Fruit fly (Drosophila melanogaster): ENCODE results near the gene CG34129.

The CG34129 gene

DNA sequence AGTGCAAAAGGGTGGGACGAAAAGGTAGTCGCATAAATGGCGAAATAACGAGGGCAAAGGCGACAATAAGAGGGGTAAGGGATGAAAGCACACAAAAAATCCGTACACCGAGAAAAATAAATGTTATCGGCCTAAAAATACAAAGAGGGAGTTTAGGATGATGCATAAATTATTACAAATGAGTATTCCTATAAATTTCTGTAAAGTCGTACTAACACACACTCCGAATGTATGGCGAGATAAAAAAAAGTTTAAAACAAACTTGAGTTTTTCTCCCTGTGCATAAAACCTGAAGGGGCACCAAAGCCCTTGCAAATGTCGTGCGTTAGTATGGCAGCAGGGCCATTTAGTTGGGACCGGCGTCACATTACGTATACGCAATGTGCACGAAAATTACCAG, 19.0 kb downstream of the CG34129 start (continued):
- TF ChIP-seq rib (GFP tag; IDR thresholded peaks at IDR 0.05) = 0 out of 2 replicates have a peak, but pooled peaks have one; percentile 27
- TF ChIP-seq CG11456 (GFP tag; IDR thresholded peaks at IDR 0.05) = no peak
- TF ChIP-seq MTF-1 (GFP tag; optimal IDR thresholded peaks at IDR 0.05; ENCODE audit: borderline replicate concordance) = peak; percentile 22
- TF ChIP-seq CG12942 (GFP tag; optimal IDR thresholded peaks at IDR 0.05) = no peak
- TF ChIP-seq zfh1 (GFP tag; IDR thresholded peaks at IDR 0.05) = no peak
- no peak for TF ChIP-seq CG10959 (GFP tag; IDR thresholded peaks at IDR 0.05)
- peak; percentile 6 for TF ChIP-seq CG1792 (GFP tag; optimal IDR thresholded peaks at IDR 0.05)
- no peak for TF ChIP-seq CG11696 (GFP tag; IDR thresholded peaks at IDR 0.05)
- peak; percentile 79 for TF ChIP-seq Meics (GFP tag; optimal IDR thresholded peaks at IDR 0.05)
- no peak for TF ChIP-seq CG13123 (GFP tag; optimal IDR thresholded peaks at IDR 0.05)
- peak; percentile 1 for TF ChIP-seq CG31365 (tag; optimal IDR thresholded peaks at IDR 0.05)
- no peak for TF ChIP-seq lola (GFP tag; optimal IDR thresholded peaks at IDR 0.05)
- no peak for TF ChIP-seq pfk (GFP tag; optimal IDR thresholded peaks at IDR 0.05)
- peak; percentile 20 for TF ChIP-seq ewg (GFP tag; optimal IDR thresholded peaks at IDR 0.05)
- TF ChIP-seq CG10366 (GFP tag; IDR thresholded peaks at IDR 0.05) = peak; percentile 27; the same call in 1 of the 2 replicates
- TF ChIP-seq fd64A (GFP tag; optimal IDR thresholded peaks at IDR 0.05) = no peak
- no peak for TF ChIP-seq ci (GFP tag; IDR thresholded peaks at IDR 0.05)
- TF ChIP-seq Hmr (GFP tag; optimal IDR thresholded peaks at IDR 0.05) = peak; percentile 71
- no peak for TF ChIP-seq CG16815 (GFP tag; optimal IDR thresholded peaks at IDR 0.05)
- no peak for TF ChIP-seq ham (GFP tag; IDR thresholded peaks at IDR 0.05)
- no peak for TF ChIP-seq inv (GFP tag; IDR thresholded peaks at IDR 0.05; ENCODE audit: partially characterized antibody)
- no peak for TF ChIP-seq CG6683 (GFP tag; optimal IDR thresholded peaks at IDR 0.05)
- TF ChIP-seq hbn (GFP tag; IDR thresholded peaks at IDR 0.05; ENCODE audit: partially characterized antibody) = no peak
- peak; percentile 68 for TF ChIP-seq Fer3 (tag; optimal IDR thresholded peaks at IDR 0.05)
- no peak for TF ChIP-seq CG17912 (GFP tag; optimal IDR thresholded peaks at IDR 0.05)
- TF ChIP-seq Oaz (GFP tag; IDR thresholded peaks at IDR 0.05) = no peak
- peak; percentile 38 for TF ChIP-seq CG34376 (GFP tag; optimal IDR thresholded peaks at IDR 0.05)
- no peak for TF ChIP-seq NK7.1 (GFP tag; optimal IDR thresholded peaks at IDR 0.05)
- TF ChIP-seq Aef1 (GFP tag; IDR thresholded peaks at IDR 0.05) = no peak; the same call in 2 of the 3 replicates
- TF ChIP-seq vvl (GFP tag; IDR thresholded peaks at IDR 0.05) = no peak; the same call in 1 of the 2 replicates
- TF ChIP-seq tup (GFP tag; optimal IDR thresholded peaks at IDR 0.05) = no peak
- TF ChIP-seq CG43689 (GFP tag; IDR thresholded peaks at IDR 0.05) = peak; percentile 11; the same call in 1 of the 2 replicates
- TF ChIP-seq CG18619 (GFP tag; optimal IDR thresholded peaks at IDR 0.05) = no peak
- no peak for TF ChIP-seq Doc2 (GFP tag; IDR thresholded peaks at IDR 0.05)
- TF ChIP-seq mam (GFP tag; optimal IDR thresholded peaks at IDR 0.05) = peak; percentile 71
- peak; percentile 10 for TF ChIP-seq CG1603 (tag; optimal IDR thresholded peaks at IDR 0.05)
- TF ChIP-seq CG12071 (GFP tag; optimal IDR thresholded peaks at IDR 0.05) = peak; percentile 55
- TF ChIP-seq bab2 (GFP tag; optimal IDR thresholded peaks at IDR 0.05) = peak; percentile 51
- peak; percentile 63 for TF ChIP-seq CG31441 (GFP tag; IDR thresholded peaks at IDR 0.05)
- peak; percentile 76 for TF ChIP-seq dmrt99B (tag; optimal IDR thresholded peaks at IDR 0.05)
- TF ChIP-seq CG30403 (GFP tag; optimal IDR thresholded peaks at IDR 0.05) = peak; percentile 29
- TF ChIP-seq chif (GFP tag; optimal IDR thresholded peaks at IDR 0.05) = no peak
- no peak for TF ChIP-seq CG4360 (GFP tag; IDR thresholded peaks at IDR 0.05)
- TF ChIP-seq sens (GFP tag) = peak; percentile 87
- TF ChIP-seq dan (GFP tag; IDR thresholded peaks at IDR 0.05) = no peak
- peak; percentile 18 for TF ChIP-seq CG17385 (GFP tag; optimal IDR thresholded peaks at IDR 0.05)
- TF ChIP-seq Dll (GFP tag; IDR thresholded peaks at IDR 0.05; ENCODE audit: partially characterized antibody) = no peak
- no peak for TF ChIP-seq maf-S (GFP tag; optimal IDR thresholded peaks at IDR 0.05)
- peak; percentile 72 for TF ChIP-seq CG2120 (GFP tag; optimal IDR thresholded peaks at IDR 0.05)
- TF ChIP-seq kah (GFP tag; optimal IDR thresholded peaks at IDR 0.05) = peak; percentile 7
- TF ChIP-seq dm (GFP tag; optimal IDR thresholded peaks at IDR 0.05) = no peak

Measured in whole organism, embryonic.